Fruit fly (Drosophila melanogaster) whole organism, embryonic: ENCODE data around the gene peng.

Source experiments
- Atf6 ChIP-seq: fragments of 200-800 bp; sonication (Bioruptor generic); IDR thresholded peaks from 2 replicates; pipeline ENCODE4 v1.3.6; 2022; ENCODE audit warnings: missing biosample characterization, missing genetic modification characterization
- B-H1 ChIP-seq: fragments of 200-800 bp; sonication (Bioruptor generic); IDR thresholded peaks from 3 replicates; pipeline ENCODE4 v1.3.6; 2022; ENCODE audit warnings: missing biosample characterization, missing genetic modification characterization
- Blimp-1 ChIP-seq: fragments of 200-800 bp; sonication (Bioruptor generic); optimal IDR thresholded peaks from 3 replicates; lab custom pipeline; 2018; ENCODE audit warnings: missing biosample characterization, missing genetic modification characterization, mild to moderate bottlenecking, moderate library complexity, missing genetic modification reagents
- CG12104 ChIP-seq: fragments of 200-800 bp; sonication (Bioruptor generic); optimal IDR thresholded peaks from 3 replicates; lab custom pipeline; 2016; ENCODE audit warnings: missing biosample characterization, missing genetic modification characterization
- CG15073 ChIP-seq: fragments of 200-800 bp; sonication (Bioruptor generic); optimal IDR thresholded peaks from 2 replicates; lab custom pipeline; 2016; ENCODE audit warnings: missing biosample characterization, missing genetic modification characterization
- CG1529 ChIP-seq: fragments of 200-800 bp; sonication (Bioruptor generic); optimal IDR thresholded peaks from 3 replicates; lab custom pipeline; 2018; ENCODE audit warnings: missing biosample characterization, missing genetic modification characterization
- CG1647 ChIP-seq: fragments of 200-800 bp; sonication (Bioruptor generic); optimal IDR thresholded peaks from 3 replicates; lab custom pipeline; 2016; ENCODE audit warnings: missing biosample characterization, missing genetic modification characterization
- CG17186 ChIP-seq: fragments of 200-800 bp; sonication (Bioruptor generic); optimal IDR thresholded peaks from 3 replicates; lab custom pipeline; 2017; ENCODE audit warnings: missing biosample characterization, missing genetic modification reagents, missing genetic modification characterization
- CG17568 ChIP-seq: fragments of 200-800 bp; sonication (Bioruptor generic); optimal IDR thresholded peaks from 2 replicates; lab custom pipeline; 2018; ENCODE audit warnings: missing biosample characterization, mild to moderate bottlenecking, missing genetic modification characterization, moderate library complexity
- CG18262 ChIP-seq: fragments of 200-800 bp; optimal IDR thresholded peaks from 3 replicates; lab custom pipeline; 2019; ENCODE audit warnings: missing biosample characterization, mild to moderate bottlenecking, missing genetic modification characterization, moderate library complexity
- CG2129 ChIP-seq: fragments of 200-800 bp; sonication (Bioruptor generic); IDR thresholded peaks from 2 replicates; pipeline ENCODE4 v1.3.6; 2022; ENCODE audit warnings: missing biosample characterization, missing genetic modification characterization; ENCODE audit not compliant: partially characterized antibody
- CG2199 ChIP-seq: fragments of 200-800 bp; sonication (Bioruptor generic); IDR thresholded peaks from 3 replicates; pipeline ENCODE4 v1.3.6; 2022; ENCODE audit warnings: missing biosample characterization, missing genetic modification characterization
- CG2712 ChIP-seq: fragments of 200-800 bp; optimal IDR thresholded peaks from 3 replicates; lab custom pipeline; 2019; ENCODE audit warnings: missing biosample characterization, mild to moderate bottlenecking, missing genetic modification characterization, moderate library complexity
- CG30403 ChIP-seq: fragments of 200-800 bp; sonication (Bioruptor generic); optimal IDR thresholded peaks from 3 replicates; lab custom pipeline; 2016; ENCODE audit warnings: missing biosample characterization, missing genetic modification characterization
- CG31441 ChIP-seq: fragments of 200-800 bp; sonication (Bioruptor generic); IDR thresholded peaks from 2 replicates; pipeline ENCODE4 v1.3.6; 2022; ENCODE audit warnings: missing biosample characterization, missing genetic modification characterization
- CG3163 ChIP-seq: fragments of 200-800 bp; sonication (Bioruptor generic); optimal IDR thresholded peaks from 3 replicates; lab custom pipeline; 2016; ENCODE audit warnings: missing biosample characterization, missing genetic modification characterization
- CG34224 ChIP-seq: fragments of 200-800 bp; sonication (Bioruptor generic); IDR thresholded peaks from 3 replicates; pipeline ENCODE4 v1.3.6; 2022; ENCODE audit warnings: missing biosample characterization, missing genetic modification characterization; ENCODE audit not compliant: partially characterized antibody
- CG42726 ChIP-seq: fragments of 200-800 bp; sonication (Bioruptor generic); IDR thresholded peaks from 2 replicates; pipeline ENCODE4 v1.3.6; 2022; ENCODE audit warnings: missing biosample characterization, missing genetic modification characterization; ENCODE audit not compliant: partially characterized antibody
- CG4360 ChIP-seq: fragments of 200-800 bp; sonication (Bioruptor generic); IDR thresholded peaks from 2 replicates; pipeline ENCODE4 v1.3.6; 2022; ENCODE audit warnings: missing biosample characterization, missing genetic modification characterization
- CG4617 ChIP-seq: fragments of 200-800 bp; sonication (Bioruptor generic); optimal IDR thresholded peaks from 3 replicates; lab custom pipeline; 2016; ENCODE audit warnings: missing biosample characterization, missing genetic modification characterization, borderline replicate concordance
- CG4707 ChIP-seq: fragments of 200-800 bp; sonication (Bioruptor generic); optimal IDR thresholded peaks from 2 replicates; lab custom pipeline; 2018; ENCODE audit warnings: missing biosample characterization, mild to moderate bottlenecking, missing genetic modification characterization, moderate library complexity
- CG8290 ChIP-seq, 3 experiments: fragments of 200-800 bp; sonication (Bioruptor generic); optimal IDR thresholded peaks; 2 replicates each; lab custom pipeline; 2016 to 2019; ENCODE audit warnings: missing biosample characterization in 3 of 3, missing genetic modification characterization in 3 of 3, mild to moderate bottlenecking in 2 of 3, moderate library complexity in 1 of 3
- Dip2 ChIP-seq: fragments of 200-800 bp; sonication (Bioruptor generic); IDR thresholded peaks from 2 replicates; pipeline ENCODE4 v1.3.6; 2022; ENCODE audit warnings: missing biosample characterization, missing genetic modification characterization
- Fer3 ChIP-seq: fragments of 200-800 bp; sonication (Bioruptor generic); optimal IDR thresholded peaks from 2 replicates; lab custom pipeline; 2018; ENCODE audit warnings: missing biosample characterization, mild to moderate bottlenecking, missing genetic modification characterization, moderate library complexity
- Ravus ChIP-seq: fragments of 200-800 bp; sonication (Bioruptor generic); IDR thresholded peaks from 2 replicates; pipeline ENCODE4 v1.3.6; 2022; ENCODE audit warnings: missing biosample characterization, missing genetic modification characterization
- Sin3A ChIP-seq: fragments of >200 bp; optimal IDR thresholded peaks from 2 replicates; lab custom pipeline; 2018
- Sox100B ChIP-seq: fragments of 200-800 bp; sonication (Bioruptor generic); optimal IDR thresholded peaks from 3 replicates; lab custom pipeline; 2018; ENCODE audit warnings: missing biosample characterization, mild to moderate bottlenecking, missing genetic modification characterization
- aop ChIP-seq: fragments of 200-800 bp; sonication (Bioruptor generic); IDR thresholded peaks from 2 replicates; pipeline ENCODE4 v1.3.6; 2022; ENCODE audit warnings: missing biosample characterization, missing genetic modification characterization
- ap ChIP-seq: fragments of 200-800 bp; sonication (Bioruptor generic); IDR thresholded peaks from 2 replicates; pipeline ENCODE4 v1.3.6; 2022; ENCODE audit warnings: missing biosample characterization, missing genetic modification characterization
- ase ChIP-seq: fragments of 200-800 bp; sonication (Bioruptor generic); IDR thresholded peaks from 3 replicates; pipeline ENCODE4 v1.3.6; 2022; ENCODE audit warnings: missing biosample characterization, missing genetic modification characterization
- ato ChIP-seq: fragments of 200-800 bp; sonication (Bioruptor generic); IDR thresholded peaks from 2 replicates; pipeline ENCODE4 v1.3.6; 2022; ENCODE audit warnings: missing biosample characterization, missing genetic modification characterization; ENCODE audit not compliant: partially characterized antibody
- bowl ChIP-seq: fragments of 200-800 bp; sonication (Bioruptor generic); IDR thresholded peaks from 2 replicates; pipeline ENCODE4 v1.3.6; 2022; ENCODE audit warnings: missing biosample characterization, missing genetic modification characterization
- chinmo ChIP-seq: fragments of 200-800 bp; sonication (Bioruptor generic); IDR thresholded peaks from 4 replicates; pipeline ENCODE4 v1.3.6; 2022; ENCODE audit warnings: missing biosample characterization, missing genetic modification characterization; ENCODE audit not compliant: partially characterized antibody
- da ChIP-seq: fragments of 200-800 bp; sonication (Bioruptor generic); optimal IDR thresholded peaks from 2 replicates; lab custom pipeline; 2016; ENCODE audit warnings: missing biosample characterization, missing genetic modification characterization
- fd96Cb ChIP-seq: fragments of 200-800 bp; sonication (Bioruptor generic); optimal IDR thresholded peaks from 2 replicates; lab custom pipeline; 2018; ENCODE audit warnings: missing biosample characterization, mild to moderate bottlenecking, missing genetic modification characterization, moderate library complexity
- gcm ChIP-seq: fragments of 200-800 bp; sonication (Bioruptor generic); optimal IDR thresholded peaks from 2 replicates; lab custom pipeline; 2019; ENCODE audit warnings: missing biosample characterization, mild to moderate bottlenecking, missing genetic modification characterization, moderate library complexity
- gsb-n ChIP-seq: fragments of 200-800 bp; sonication (Bioruptor generic); optimal IDR thresholded peaks from 3 replicates; lab custom pipeline; 2018; ENCODE audit warnings: missing biosample characterization, mild to moderate bottlenecking, missing genetic modification characterization
- hth ChIP-seq: fragments of >200 bp; optimal IDR thresholded peaks from 2 replicates; lab custom pipeline; 2017; ENCODE audit warnings: inconsistent platforms
- ind ChIP-seq: fragments of 200-800 bp; sonication (Bioruptor generic); optimal IDR thresholded peaks from 3 replicates; lab custom pipeline; 2016; ENCODE audit warnings: missing biosample characterization, missing genetic modification characterization
- inv ChIP-seq: fragments of 200-800 bp; sonication (Bioruptor generic); IDR thresholded peaks from 2 replicates; pipeline ENCODE4 v1.3.6; 2022; ENCODE audit warnings: missing biosample characterization, missing genetic modification characterization; ENCODE audit not compliant: partially characterized antibody
- kay ChIP-seq: fragments of 200-800 bp; sonication (Bioruptor generic); optimal IDR thresholded peaks from 2 replicates; lab custom pipeline; 2016; ENCODE audit warnings: missing biosample characterization, missing genetic modification characterization
- mld ChIP-seq: fragments of 200-800 bp; sonication (Bioruptor generic); IDR thresholded peaks from 3 replicates; pipeline ENCODE4 v1.3.6; 2022; ENCODE audit warnings: missing biosample characterization, missing genetic modification characterization; ENCODE audit not compliant: partially characterized antibody
- rib ChIP-seq: fragments of 200-800 bp; sonication (Bioruptor generic); IDR thresholded peaks from 2 replicates; pipeline ENCODE4 v1.3.6; 2022; ENCODE audit warnings: missing biosample characterization, missing genetic modification characterization
- ro ChIP-seq: fragments of 200-800 bp; sonication (Bioruptor generic); IDR thresholded peaks from 2 replicates; pipeline ENCODE4 v1.3.6; 2022; ENCODE audit warnings: missing biosample characterization, missing genetic modification characterization
- so ChIP-seq: fragments of 200-800 bp; sonication (Bioruptor generic); IDR thresholded peaks from 3 replicates; pipeline ENCODE4 v1.3.6; 2022; ENCODE audit warnings: missing biosample characterization, missing genetic modification characterization
- sob ChIP-seq: fragments of 200-800 bp; sonication (Bioruptor generic); IDR thresholded peaks from 2 replicates; pipeline ENCODE4 v1.3.6; 2022; ENCODE audit warnings: missing biosample characterization, missing genetic modification characterization
- sug ChIP-seq: fragments of 200-800 bp; optimal IDR thresholded peaks from 2 replicates; lab custom pipeline; 2019; ENCODE audit warnings: missing biosample characterization, mild to moderate bottlenecking, missing genetic modification characterization, moderate library complexity
- wdn ChIP-seq: fragments of 200-800 bp; sonication (Bioruptor generic); IDR thresholded peaks from 2 replicates; pipeline ENCODE4 v1.3.6; 2022; ENCODE audit warnings: missing biosample characterization, missing genetic modification characterization
- wek ChIP-seq: fragments of 200-800 bp; sonication (Bioruptor generic); optimal IDR thresholded peaks from 3 replicates; lab custom pipeline; 2018; ENCODE audit warnings: missing biosample characterization, mild to moderate bottlenecking, missing genetic modification characterization, moderate library complexity

Gene peng

dm6 chrX:21366311-21366990, 16.8 kb upstream of the peng start (continued):
- TF ChIP-seq B-H1 = peak; percentile 83
- 0 out of 2 replicates have a peak, but pooled peaks have one; percentile 19 for TF ChIP-seq inv (GFP tag; lab: Robert Waterston, UW)
- no peak; the same call in 1 of the 2 replicates for TF ChIP-seq ro (GFP tag; lab: Robert Waterston, UW)
- TF ChIP-seq rib = peak; percentile 75
- no peak for TF ChIP-seq CG3163 (GFP tag; lab: Kevin White, UChicago)
- 0 out of 4 replicates have a peak, but pooled peaks have one; percentile 64 for TF ChIP-seq chinmo (GFP tag; lab: Robert Waterston, UW)
- TF ChIP-seq sug = peak; percentile 86
- TF ChIP-seq so (GFP tag; lab: Robert Waterston, UW) = peak; percentile 93
- TF ChIP-seq Atf6 (GFP tag; lab: Robert Waterston, UW) = peak; percentile 89
- TF ChIP-seq mld = no peak
- peak; percentile 80 for TF ChIP-seq kay
- no peak for TF ChIP-seq Dip2 (GFP tag; lab: Robert Waterston, UW)
- TF ChIP-seq Fer3 (tag; lab: Kevin White, UChicago) = peak; percentile 93
- TF ChIP-seq CG2129 = no peak
- TF ChIP-seq ap (GFP tag; lab: Robert Waterston, UW) = peak; percentile 57
- TF ChIP-seq ase (GFP tag; lab: Robert Waterston, UW) = peak; percentile 80
- TF ChIP-seq CG17568 (GFP tag; lab: Kevin White, UChicago) = peak; percentile 87
- TF ChIP-seq CG1647 (GFP tag; lab: Kevin White, UChicago) = peak; percentile 61
- TF ChIP-seq wdn (GFP tag; lab: Robert Waterston, UW) = peak; percentile 74
- peak; percentile 93 for TF ChIP-seq CG18262 (tag; lab: Kevin White, UChicago)
- TF ChIP-seq sob (GFP tag; lab: Robert Waterston, UW) = peak; percentile 85
- TF ChIP-seq CG2712 = peak; percentile 93
- peak; percentile 42 for TF ChIP-seq CG15073 (GFP tag; lab: Kevin White, UChicago)
- no peak for TF ChIP-seq ato
- peak; percentile 92 for TF ChIP-seq CG30403 (GFP tag; lab: Kevin White, UChicago)
- TF ChIP-seq fd96Cb = peak; percentile 94
- TF ChIP-seq CG42726 = 0 out of 2 replicates have a peak, but pooled peaks have one; percentile 12
- no peak for TF ChIP-seq Sin3A (lab: Kevin White, UChicago)
- peak; percentile 72 for TF ChIP-seq CG4707 (GFP tag; lab: Kevin White, UChicago)
- peak; percentile 80 for TF ChIP-seq Ravus
- TF ChIP-seq da (GFP tag; lab: Kevin White, UChicago) = no peak
- peak; percentile 33 for TF ChIP-seq CG17186 (GFP tag; lab: Kevin White, UChicago)
- TF ChIP-seq hth (lab: Kevin White, UChicago) = no peak
- peak; percentile 21 for TF ChIP-seq CG4617 (GFP tag; lab: Kevin White, UChicago)
- TF ChIP-seq ind (GFP tag; lab: Kevin White, UChicago) = peak; percentile 89
- peak; percentile 90 for TF ChIP-seq gcm (GFP tag; lab: Kevin White, UChicago)
- TF ChIP-seq bowl (GFP tag; lab: Robert Waterston, UW) = peak; percentile 54; the same call in 1 of the 2 replicates
- TF ChIP-seq CG4360 (GFP tag; lab: Robert Waterston, UW) = peak; percentile 37; the same call in 1 of the 2 replicates
- TF ChIP-seq CG34224 = no peak
- peak; percentile 92 for TF ChIP-seq CG31441
- peak; percentile 87 for TF ChIP-seq CG1529 (GFP tag; lab: Kevin White, UChicago)
- TF ChIP-seq CG2199 (GFP tag; lab: Robert Waterston, UW) = 0 out of 3 replicates have a peak, but pooled peaks have one; percentile 61
- peak; percentile 59 for TF ChIP-seq CG8290 (GFP tag; optimal IDR thresholded peaks at IDR 0.05; lab: Kevin White, UChicago)
- peak in 1 of 2 experiments; percentile 69 for TF ChIP-seq CG8290 (tag; optimal IDR thresholded peaks at IDR 0.05; lab: Kevin White, UChicago)
- peak; percentile 94 for TF ChIP-seq Sox100B (GFP tag; lab: Kevin White, UChicago)
- TF ChIP-seq CG12104 (GFP tag; lab: Kevin White, UChicago) = peak; percentile 85
- TF ChIP-seq Blimp-1 (GFP tag; lab: Kevin White, UChicago) = peak; percentile 90
- peak; percentile 89 for TF ChIP-seq gsb-n
- peak; percentile 43 for TF ChIP-seq wek (GFP tag; lab: Kevin White, UChicago)
- no peak for TF ChIP-seq aop (GFP tag; lab: Robert Waterston, UW)
